Worm (Caenorhabditis elegans): Measurements from ENCODE around the gene srh-281.

- TF ChIP-seq nhr-11 (tag; optimal IDR thresholded peaks at IDR 0.05) (no peak), sox-4 (tag; optimal IDR thresholded peaks at IDR 0.05) (no peak), C16A3.4 (tag; optimal IDR thresholded peaks at IDR 0.05) (no peak), skn-1 (tag; optimal IDR thresholded peaks at IDR 0.05) (no peak)
Observed at ce11 chrV:16195379-16195778, 4.8 kb downstream of the srh-281 start, which contains the start of gene rabr-3.
